Worm (Caenorhabditis elegans) whole organism, midembryonic: ENCODE results near the gene F57G12.1.

Experiments used
- T22C8.4 ChIP-seq: fragments of 200-800 bp; sonication (Bioruptor generic); IDR thresholded peaks from 2 replicates; pipeline ENCODE4 v1.3.6; 2022; ENCODE audit warnings: missing genetic modification characterization, missing compliant biosample characterization
- cog-1 ChIP-seq: sonication (generic microtip); optimal IDR thresholded peaks from 2 replicates; lab custom pipeline; 2016; ENCODE audit warnings: missing genetic modification characterization, missing compliant biosample characterization
- klf-2 ChIP-seq: fragments of 200-800 bp; sonication (Bioruptor generic); conservative IDR thresholded peaks from 2 replicates; pipeline ENCODE4 v1.3.6; 2022; ENCODE audit warnings: missing genetic modification reagents, missing genetic modification characterization, missing compliant biosample characterization
- ref-1 ChIP-seq: fragments of 200-800 bp; sonication (Bioruptor generic); conservative IDR thresholded peaks from 2 replicates; pipeline ENCODE4 v1.3.6; 2022; ENCODE audit warnings: missing genetic modification reagents, missing genetic modification characterization, missing compliant biosample characterization
- tab-1 ChIP-seq: fragments of 200-800 bp; sonication (Bioruptor generic); IDR thresholded peaks from 2 replicates; pipeline ENCODE4 v1.3.6; 2022; ENCODE audit warnings: missing genetic modification characterization, missing compliant biosample characterization
- ztf-23 ChIP-seq: fragments of 200-800 bp; sonication (Bioruptor generic); IDR thresholded peaks from 2 replicates; pipeline ENCODE4 v1.3.6; 2022; ENCODE audit warnings: missing genetic modification reagents, missing genetic modification characterization, missing compliant biosample characterization

- TF ChIP-seq T22C8.4 (no peak), ztf-23 (no peak), klf-2 (GFP tag; lab: Robert Waterston, UW) (no peak), tab-1 (GFP tag; lab: Robert Waterston, UW) (no peak), ref-1 (GFP tag; lab: Robert Waterston, UW) (no peak), cog-1 (tag; lab: Kevin White, UChicago) (no peak)
These were observed 30.4 kb downstream of the F57G12.1 start, which contains the start of gene lyst-1 for ce11 chrX:12141051-12141450.
